Worm (Caenorhabditis elegans) whole organism, L2 larva: ENCODE measurements around the gene sms-3.
A peak's percentile ranks its signal among the peaks of the same experiment; 100 is the strongest.

Source experiments
- C34F6.9 ChIP-seq: fragments of 150-350 bp; optimal IDR thresholded peaks from 2 replicates; lab custom pipeline; 2014; ENCODE audit warnings: missing biosample characterization, missing genetic modification characterization
- F13H6.1 ChIP-seq: sonication (generic microtip); optimal IDR thresholded peaks from 2 replicates; lab custom pipeline; 2016; ENCODE audit warnings: missing genetic modification characterization, missing compliant biosample characterization
- alr-1 ChIP-seq: fragments of 150-350 bp; optimal IDR thresholded peaks from 2 replicates; lab custom pipeline; 2014; ENCODE audit warnings: missing biosample characterization, missing genetic modification characterization
- ceh-16 ChIP-seq: fragments of 150-350 bp; optimal IDR thresholded peaks from 2 replicates; lab custom pipeline; 2014; ENCODE audit warnings: missing biosample characterization, missing genetic modification characterization
- ceh-82 ChIP-seq: fragments of 150-350 bp; optimal IDR thresholded peaks from 2 replicates; lab custom pipeline; 2014; ENCODE audit warnings: missing biosample characterization, missing genetic modification characterization
- elt-1 ChIP-seq: fragments of 150-350 bp; optimal IDR thresholded peaks from 2 replicates; lab custom pipeline; 2014; ENCODE audit warnings: missing biosample characterization, missing genetic modification characterization
- elt-3 ChIP-seq: sonication (generic microtip); optimal IDR thresholded peaks from 2 replicates; lab custom pipeline; 2017; ENCODE audit warnings: missing biosample characterization, missing genetic modification characterization
- gmeb-1 ChIP-seq: fragments of 150-350 bp; optimal IDR thresholded peaks from 2 replicates; lab custom pipeline; 2014; ENCODE audit warnings: missing biosample characterization, missing genetic modification characterization
- lin-13 ChIP-seq: fragments of 150-350 bp; optimal IDR thresholded peaks from 2 replicates; lab custom pipeline; 2014; ENCODE audit warnings: missing biosample characterization, missing genetic modification reagents, missing genetic modification characterization
- lsy-2 ChIP-seq, 2 experiments: fragments of 150-350 bp in 1 of 2; sonication (generic microtip) in 1 of 2; optimal IDR thresholded peaks; 2 replicates each; lab custom pipeline; 2014 to 2017; ENCODE audit warnings: missing biosample characterization in 2 of 2, missing genetic modification characterization in 2 of 2
- mbf-1 ChIP-seq: sonication (generic microtip); optimal IDR thresholded peaks from 2 replicates; lab custom pipeline; 2017; ENCODE audit warnings: missing biosample characterization, missing genetic modification characterization
- mdl-1 ChIP-seq, 2 experiments: fragments of 150-350 bp in 1 of 2; sonication (generic microtip) in 1 of 2; optimal IDR thresholded peaks; 2 replicates each; lab custom pipeline; 2017; ENCODE audit warnings: missing biosample characterization in 2 of 2, missing genetic modification characterization in 2 of 2
- nhr-11 ChIP-seq: fragments of 150-350 bp; optimal IDR thresholded peaks from 2 replicates; lab custom pipeline; 2014; ENCODE audit warnings: missing biosample characterization, missing genetic modification characterization
- nhr-129 ChIP-seq: fragments of 150-350 bp; optimal IDR thresholded peaks from 2 replicates; lab custom pipeline; 2014; ENCODE audit warnings: missing biosample characterization, missing genetic modification characterization
- nhr-25 ChIP-seq: fragments of 150-350 bp; sonication (generic microtip); optimal IDR thresholded peaks from 3 replicates; lab custom pipeline; 2014; ENCODE audit warnings: missing biosample characterization, missing genetic modification characterization
- nhr-77 ChIP-seq: fragments of 150-350 bp; optimal IDR thresholded peaks from 2 replicates; lab custom pipeline; 2014; ENCODE audit warnings: missing biosample characterization, missing genetic modification characterization
- peb-1 ChIP-seq: fragments of 150-350 bp; optimal IDR thresholded peaks from 2 replicates; lab custom pipeline; 2014; ENCODE audit warnings: missing biosample characterization, missing genetic modification characterization
- sem-4 ChIP-seq: fragments of 150-350 bp; optimal IDR thresholded peaks from 2 replicates; lab custom pipeline; 2014; ENCODE audit warnings: missing biosample characterization, missing genetic modification reagents, missing genetic modification characterization
- sma-3 ChIP-seq: sonication (generic microtip); optimal IDR thresholded peaks from 2 replicates; lab custom pipeline; 2016; ENCODE audit warnings: missing genetic modification reagents, missing genetic modification characterization, missing compliant biosample characterization
- unc-55 ChIP-seq: fragments of 150-350 bp; sonication (generic microtip); optimal IDR thresholded peaks from 3 replicates; lab custom pipeline; 2014; ENCODE audit warnings: missing biosample characterization, missing genetic modification reagents, missing genetic modification characterization
- ztf-1 ChIP-seq: fragments of 200-800 bp; sonication (Bioruptor generic); conservative IDR thresholded peaks from 2 replicates; pipeline ENCODE4 v1.3.6; 2022; ENCODE audit warnings: missing genetic modification characterization, missing compliant biosample characterization
- ztf-11 ChIP-seq: sonication (generic microtip); optimal IDR thresholded peaks from 2 replicates; lab custom pipeline; 2017; ENCODE audit warnings: missing biosample characterization, missing genetic modification characterization

The sms-3 gene

DNA sequence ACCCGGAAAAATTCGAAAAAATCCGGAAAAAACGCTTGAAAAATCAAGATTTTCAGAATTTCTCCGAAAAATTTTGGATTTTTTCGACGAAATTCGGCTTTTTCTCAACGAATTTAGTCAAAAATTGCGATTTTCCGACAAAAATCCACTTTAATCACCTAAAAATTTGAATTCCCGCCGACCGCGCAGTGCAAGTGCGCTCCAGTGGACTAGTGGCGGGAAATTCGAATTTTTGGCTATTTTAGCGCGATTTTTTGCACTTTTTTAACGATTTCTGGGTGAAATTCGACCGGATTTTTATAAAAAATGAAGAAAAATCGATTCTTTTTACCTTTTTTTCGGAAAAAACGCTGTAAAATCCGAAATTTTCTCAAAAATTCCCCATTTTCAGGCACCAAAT is 66.5 kb downstream of the sms-3 start:
- no peak for TF ChIP-seq nhr-129 (tag; lab: Kevin White, UChicago)
- TF ChIP-seq mdl-1 (tag; optimal IDR thresholded peaks at IDR 0.05; lab: Kevin White, UChicago), result no peak
- no peak for TF ChIP-seq elt-1
- TF ChIP-seq nhr-25 (tag; lab: Kevin White, UChicago), result no peak
- TF ChIP-seq ztf-11 (tag; lab: Kevin White, UChicago), result no peak
- no peak for TF ChIP-seq sem-4
- no peak for TF ChIP-seq sma-3 (GFP tag; lab: Kevin White, UChicago)
- TF ChIP-seq mbf-1 (tag; lab: Kevin White, UChicago), result no peak
- TF ChIP-seq F13H6.1, result no peak
- TF ChIP-seq lsy-2 (tag; optimal IDR thresholded peaks at IDR 0.05; lab: Kevin White, UChicago), result no peak
- no peak for TF ChIP-seq gmeb-1 (tag; lab: Kevin White, UChicago)
- TF ChIP-seq ceh-82, result no peak
- no peak for TF ChIP-seq alr-1 (tag; lab: Kevin White, UChicago)
- no peak for TF ChIP-seq nhr-77 (tag; lab: Kevin White, UChicago)
- no peak for TF ChIP-seq unc-55 (GFP tag; lab: Kevin White, UChicago)
- TF ChIP-seq elt-3, result no peak
- no peak for TF ChIP-seq peb-1 (tag; lab: Kevin White, UChicago)

DNA sequence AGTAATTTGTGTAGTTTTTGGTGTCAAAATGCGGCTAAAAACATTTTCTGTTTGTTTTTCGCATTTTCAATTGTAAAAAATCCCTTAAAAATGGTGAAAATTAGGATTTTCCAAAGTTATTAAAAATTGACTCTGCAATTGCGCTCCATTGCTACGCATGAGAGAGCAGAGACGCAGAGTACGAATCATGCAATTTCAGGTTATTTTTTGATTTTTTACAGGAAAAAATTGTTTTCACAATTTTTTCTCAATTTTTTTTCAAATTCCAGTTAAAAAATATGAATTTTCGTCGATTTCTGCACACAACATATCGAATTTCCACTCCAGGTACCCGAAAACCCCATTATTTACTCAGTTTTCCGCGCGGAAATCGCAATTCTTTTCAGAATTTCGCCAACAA is 67.3 kb downstream of the sms-3 start, which contains the start of gene mtg-1:
Gene mtg-1 (plus strand): TSS at position 160 of the 400 bp plus-strand sequence.
- no peak for TF ChIP-seq nhr-11 (tag; lab: Kevin White, UChicago)
- TF ChIP-seq ceh-16, result no peak
- TF ChIP-seq C34F6.9 (tag; lab: Kevin White, UChicago), result peak; percentile 58
- TF ChIP-seq ztf-1, result no peak
- TF ChIP-seq lsy-2 (tag; optimal IDR thresholded peaks at IDR 0.05; lab: Kevin White, UChicago), result peak in 1 of 2 experiments; percentile 50
- peak; percentile 8 for TF ChIP-seq nhr-129 (tag; lab: Kevin White, UChicago)
- TF ChIP-seq unc-55 (GFP tag; lab: Kevin White, UChicago), result peak; percentile 64
- peak; percentile 42 for TF ChIP-seq gmeb-1 (tag; lab: Kevin White, UChicago)
- no peak for TF ChIP-seq ztf-11 (tag; lab: Kevin White, UChicago)
- peak; percentile 31 for TF ChIP-seq lin-13 (GFP tag; lab: Kevin White, UChicago)
